Worm (Caenorhabditis elegans): ENCODE data around the gene riok-3.

riok-3 gene

DNA sequence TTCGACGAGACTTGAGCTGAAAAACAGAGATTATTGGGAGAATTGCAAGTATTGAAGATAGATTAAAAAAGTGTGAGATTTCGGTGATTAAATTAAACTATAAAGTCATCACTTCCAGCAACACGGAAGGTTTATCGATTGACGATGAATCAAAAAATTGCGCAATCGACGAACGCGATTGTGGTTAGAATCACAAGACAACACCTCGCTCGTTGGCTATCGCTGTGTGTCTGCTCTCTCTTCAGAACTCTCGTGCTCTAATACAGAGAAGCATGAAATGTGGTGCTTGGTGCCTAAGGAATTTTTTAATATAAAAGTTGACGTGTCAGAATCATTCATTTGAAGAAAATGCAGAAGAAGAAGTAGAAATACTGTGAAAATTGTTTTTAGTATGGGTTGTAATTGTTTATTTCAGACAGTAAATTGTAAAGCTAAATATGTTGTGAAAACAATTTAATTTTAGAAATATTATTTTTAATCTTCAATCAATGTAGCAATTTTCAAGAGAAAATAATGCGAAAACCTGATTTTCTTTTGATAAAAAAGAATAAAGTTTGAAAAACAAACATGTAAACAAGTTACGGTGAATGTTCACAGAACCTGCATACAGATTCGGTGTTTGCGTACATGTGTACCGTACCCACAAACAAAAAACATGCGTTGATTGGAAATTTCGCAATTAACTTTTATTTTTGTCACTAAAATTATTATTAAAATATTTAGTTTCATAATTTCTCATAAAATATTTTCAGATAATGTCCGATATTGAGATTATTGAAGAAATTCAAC is 22.5 kb upstream of the riok-3 start, which contains the start of the genes ZK632.10 and ZK632.11 (continued):
- TF ChIP-seq unc-55 (GFP tag; optimal IDR thresholded peaks at IDR 0.05) (peak; percentile 93), nhr-25 (tag; optimal IDR thresholded peaks at IDR 0.05) (peak; percentile 9), gmeb-1 (tag; optimal IDR thresholded peaks at IDR 0.05) (peak; percentile 25), elt-1 (tag; optimal IDR thresholded peaks at IDR 0.05) (no peak), ztf-11 (tag; optimal IDR thresholded peaks at IDR 0.05) (no peak)

ce11 chrIII:9826005-9826404 is 21.2 kb upstream of the riok-3 start:
- TF ChIP-seq ZK546.5 (tag; optimal IDR thresholded peaks at IDR 0.05) (no peak), nhr-25 (tag; optimal IDR thresholded peaks at IDR 0.05) (no peak), lin-13 (GFP tag; optimal IDR thresholded peaks at IDR 0.05) (peak; percentile 18), nhr-10 (tag; optimal IDR thresholded peaks at IDR 0.05) (no peak), sma-9 (GFP tag; optimal IDR thresholded peaks at IDR 0.05) (peak; percentile 52), sma-9 (tag; optimal IDR thresholded peaks at IDR 0.05) (no peak), mbf-1 (tag; optimal IDR thresholded peaks at IDR 0.05) (no peak), C34F6.9 (tag; optimal IDR thresholded peaks at IDR 0.05) (peak; percentile 71), crh-2 (tag; optimal IDR thresholded peaks at IDR 0.05) (peak; percentile 68), nhr-77 (tag; optimal IDR thresholded peaks at IDR 0.05) (no peak), peb-1 (tag; optimal IDR thresholded peaks at IDR 0.05) (no peak), lin-11 (tag; optimal IDR thresholded peaks at IDR 0.05) (no peak), snpc-4 (tag; optimal IDR thresholded peaks at IDR 0.05) (no peak), ztf-4 (tag; optimal IDR thresholded peaks at IDR 0.05) (peak; percentile 65), gmeb-1 (tag; optimal IDR thresholded peaks at IDR 0.05) (peak; percentile 23), Y55F3AM.14 (GFP tag; optimal IDR thresholded peaks at IDR 0.05) (peak; percentile 82), lsy-2 (tag; optimal IDR thresholded peaks at IDR 0.05) (peak in 1 of 2 experiments; percentile 79), unc-39 (tag; optimal IDR thresholded peaks at IDR 0.05) (no peak), fos-1 (tag; optimal IDR thresholded peaks at IDR 0.05) (peak; percentile 3), nhr-11 (tag; optimal IDR thresholded peaks at IDR 0.05) (no peak), skn-1 (tag; optimal IDR thresholded peaks at IDR 0.05) (no peak), unc-55 (GFP tag; optimal IDR thresholded peaks at IDR 0.05) (peak; percentile 34), nhr-21 (tag; optimal IDR thresholded peaks at IDR 0.05) (no peak), ceh-82 (tag; optimal IDR thresholded peaks at IDR 0.05) (no peak), mab-5 (tag; optimal IDR thresholded peaks at IDR 0.05) (peak; percentile 32), egl-27 (tag; optimal IDR thresholded peaks at IDR 0.05) (no peak), zag-1 (tag; optimal IDR thresholded peaks at IDR 0.05) (no peak), ztf-11 (tag; optimal IDR thresholded peaks at IDR 0.05) (no peak), F13H6.1 (tag; optimal IDR thresholded peaks at IDR 0.05) (peak; percentile 61), sma-3 (GFP tag; optimal IDR thresholded peaks at IDR 0.05) (peak; percentile 46), blmp-1 (tag; optimal IDR thresholded peaks at IDR 0.05; ENCODE audit: insufficient read depth) (no peak), nhr-129 (tag; optimal IDR thresholded peaks at IDR 0.05) (peak; percentile 83), sem-4 (tag; optimal IDR thresholded peaks at IDR 0.05) (peak; percentile 6), unc-62 (GFP tag; optimal IDR thresholded peaks at IDR 0.05) (no peak), elt-1 (tag; optimal IDR thresholded peaks at IDR 0.05) (no peak), R02D3.7 (tag; optimal IDR thresholded peaks at IDR 0.05) (no peak), elt-3 (tag; optimal IDR thresholded peaks at IDR 0.05) (no peak), ama-1 (optimal IDR thresholded peaks at IDR 0.05) (peak; percentile 93), alr-1 (tag; optimal IDR thresholded peaks at IDR 0.05) (no peak), mdl-1 (tag; optimal IDR thresholded peaks at IDR 0.05) (peak in 1 of 2 experiments; percentile 46)

DNA sequence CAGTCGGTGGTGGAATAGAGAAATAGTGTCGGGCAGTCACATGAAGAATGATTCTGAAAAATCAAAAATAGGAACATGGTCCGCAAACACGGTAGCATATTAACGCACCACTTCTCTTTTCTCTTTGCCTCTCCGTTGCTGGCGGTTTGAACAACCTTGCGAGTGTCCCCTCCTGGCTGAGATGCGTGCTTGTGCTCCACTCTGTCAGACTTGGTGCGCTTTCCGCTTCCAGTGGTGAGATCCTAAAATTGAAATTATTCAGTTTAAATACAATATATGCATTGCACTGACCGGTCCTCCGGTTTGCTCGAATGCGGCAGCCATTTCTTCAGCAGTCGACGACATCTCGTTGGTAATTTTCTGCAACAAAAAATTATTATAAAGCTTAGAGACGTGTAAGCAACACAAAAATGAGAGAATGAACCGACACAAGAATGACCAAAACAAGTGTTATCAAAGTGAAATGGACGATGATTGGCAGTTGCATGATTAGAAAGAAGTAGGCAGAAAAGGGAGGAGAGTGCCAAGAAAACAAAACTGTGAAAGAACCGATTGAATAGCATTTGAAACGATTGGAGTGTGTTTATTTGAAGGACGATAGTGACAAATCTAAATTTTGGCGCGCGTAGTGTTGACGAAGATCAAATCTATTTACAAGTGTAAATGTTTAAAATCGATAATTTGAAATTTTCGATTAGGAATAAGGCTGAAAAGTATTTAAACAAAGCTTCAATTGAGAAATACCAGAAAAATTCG is 20.4 kb upstream of the riok-3 start, which contains the start of gene ZK632.9:
Gene ZK632.9 (minus strand): TSS at position 360 of the 756 bp plus-strand sequence.
- peak; percentile 8 for TF ChIP-seq nhr-21 (tag; optimal IDR thresholded peaks at IDR 0.05)
- TF ChIP-seq nhr-129 (tag; optimal IDR thresholded peaks at IDR 0.05): peak; percentile 32
- TF ChIP-seq R02D3.7 (tag; optimal IDR thresholded peaks at IDR 0.05): no peak
- TF ChIP-seq fos-1 (tag; optimal IDR thresholded peaks at IDR 0.05): peak; percentile 35
- no peak for TF ChIP-seq dmd-4 (tag; optimal IDR thresholded peaks at IDR 0.05)
- no peak for TF ChIP-seq mab-5 (tag; optimal IDR thresholded peaks at IDR 0.05)
- TF ChIP-seq elt-3 (tag; optimal IDR thresholded peaks at IDR 0.05): no peak
- TF ChIP-seq alr-1 (tag; optimal IDR thresholded peaks at IDR 0.05): no peak
- TF ChIP-seq sma-9 (GFP tag; optimal IDR thresholded peaks at IDR 0.05): no peak
- no peak for TF ChIP-seq sma-9 (tag; optimal IDR thresholded peaks at IDR 0.05)
- no peak for TF ChIP-seq ceh-82 (tag; optimal IDR thresholded peaks at IDR 0.05)
- TF ChIP-seq ztf-11 (tag; optimal IDR thresholded peaks at IDR 0.05): no peak
- no peak for TF ChIP-seq nhr-237 (tag; optimal IDR thresholded peaks at IDR 0.05)
- TF ChIP-seq ztf-4 (tag; optimal IDR thresholded peaks at IDR 0.05): no peak
- TF ChIP-seq ceh-16 (tag; optimal IDR thresholded peaks at IDR 0.05): no peak
- TF ChIP-seq snpc-4 (tag; optimal IDR thresholded peaks at IDR 0.05): no peak
- TF ChIP-seq lin-11 (tag; optimal IDR thresholded peaks at IDR 0.05): no peak
- no peak for TF ChIP-seq nhr-25 (tag; optimal IDR thresholded peaks at IDR 0.05)
- no peak for TF ChIP-seq nhr-77 (tag; optimal IDR thresholded peaks at IDR 0.05)
- no peak for TF ChIP-seq C34F6.9 (tag; optimal IDR thresholded peaks at IDR 0.05)
- peak; percentile 11 for TF ChIP-seq unc-55 (GFP tag; optimal IDR thresholded peaks at IDR 0.05)
- no peak for TF ChIP-seq nhr-6 (tag; optimal IDR thresholded peaks at IDR 0.05)
- no peak for TF ChIP-seq unc-39 (tag; optimal IDR thresholded peaks at IDR 0.05)
- TF ChIP-seq skn-1 (tag; optimal IDR thresholded peaks at IDR 0.05): peak; percentile 34
- no peak for TF ChIP-seq crh-2 (tag; optimal IDR thresholded peaks at IDR 0.05)
- TF ChIP-seq nhr-12 (tag; optimal IDR thresholded peaks at IDR 0.05): no peak
- no peak for TF ChIP-seq sma-3 (GFP tag; optimal IDR thresholded peaks at IDR 0.05)
- no peak for TF ChIP-seq sem-4 (tag; optimal IDR thresholded peaks at IDR 0.05)
- no peak for TF ChIP-seq ZK546.5 (tag; optimal IDR thresholded peaks at IDR 0.05)
- TF ChIP-seq Y55F3AM.14 (GFP tag; optimal IDR thresholded peaks at IDR 0.05): peak; percentile 9

Data from whole organism, L2 larva.